Worm (Caenorhabditis elegans) whole organism, L2 larva: Measurements from ENCODE around the gene C38C10.3.

Experiments used
- C34F6.9 ChIP-seq: fragments of 150-350 bp; optimal IDR thresholded peaks from 2 replicates; lab custom pipeline; 2014; ENCODE audit warnings: missing biosample characterization, missing genetic modification characterization
- F13H6.1 ChIP-seq: sonication (generic microtip); optimal IDR thresholded peaks from 2 replicates; lab custom pipeline; 2016; ENCODE audit warnings: missing genetic modification characterization, missing compliant biosample characterization
- R02D3.7 ChIP-seq: fragments of 150-350 bp; optimal IDR thresholded peaks from 2 replicates; lab custom pipeline; 2014; ENCODE audit warnings: missing biosample characterization, missing genetic modification characterization
- alr-1 ChIP-seq: fragments of 150-350 bp; optimal IDR thresholded peaks from 2 replicates; lab custom pipeline; 2014; ENCODE audit warnings: missing biosample characterization, missing genetic modification characterization
- aly-2 ChIP-seq: fragments of 150-350 bp; optimal IDR thresholded peaks from 2 replicates; lab custom pipeline; 2014; ENCODE audit warnings: missing biosample characterization, missing genetic modification characterization
- ama-1 ChIP-seq: fragments of 150-350 bp; optimal IDR thresholded peaks from 2 replicates; lab custom pipeline; 2018; ENCODE audit warnings: inconsistent platforms
- ceh-82 ChIP-seq: fragments of 150-350 bp; optimal IDR thresholded peaks from 2 replicates; lab custom pipeline; 2014; ENCODE audit warnings: missing biosample characterization, missing genetic modification characterization
- crh-2 ChIP-seq: sonication (generic microtip); optimal IDR thresholded peaks from 2 replicates; lab custom pipeline; 2017; ENCODE audit warnings: missing biosample characterization, missing genetic modification characterization
- dmd-4 ChIP-seq: sonication (generic microtip); optimal IDR thresholded peaks from 2 replicates; lab custom pipeline; 2017; ENCODE audit warnings: missing biosample characterization, missing genetic modification characterization
- egl-27 ChIP-seq: sonication (generic microtip); optimal IDR thresholded peaks from 3 replicates; lab custom pipeline; 2017; ENCODE audit warnings: missing biosample characterization, missing genetic modification reagents, missing genetic modification characterization
- elt-1 ChIP-seq: fragments of 150-350 bp; optimal IDR thresholded peaks from 2 replicates; lab custom pipeline; 2014; ENCODE audit warnings: missing biosample characterization, missing genetic modification characterization
- elt-3 ChIP-seq: sonication (generic microtip); optimal IDR thresholded peaks from 2 replicates; lab custom pipeline; 2017; ENCODE audit warnings: missing biosample characterization, missing genetic modification characterization
- fos-1 ChIP-seq: fragments of 150-350 bp; optimal IDR thresholded peaks from 2 replicates; lab custom pipeline; 2014; ENCODE audit warnings: missing biosample characterization, missing genetic modification characterization
- lin-13 ChIP-seq: fragments of 150-350 bp; optimal IDR thresholded peaks from 2 replicates; lab custom pipeline; 2014; ENCODE audit warnings: missing biosample characterization, missing genetic modification reagents, missing genetic modification characterization
- lin-39 ChIP-seq: fragments of 150-350 bp; optimal IDR thresholded peaks from 2 replicates; lab custom pipeline; 2014; ENCODE audit warnings: missing biosample characterization, missing genetic modification reagents, missing genetic modification characterization
- lsy-2 ChIP-seq, 2 experiments: fragments of 150-350 bp in 1 of 2; sonication (generic microtip) in 1 of 2; optimal IDR thresholded peaks; 2 replicates each; lab custom pipeline; 2014 to 2017; ENCODE audit warnings: missing biosample characterization in 2 of 2, missing genetic modification characterization in 2 of 2
- mab-5 ChIP-seq: fragments of 150-350 bp; optimal IDR thresholded peaks from 2 replicates; lab custom pipeline; 2014; ENCODE audit warnings: missing biosample characterization, missing genetic modification characterization
- mbf-1 ChIP-seq: sonication (generic microtip); optimal IDR thresholded peaks from 2 replicates; lab custom pipeline; 2017; ENCODE audit warnings: missing biosample characterization, missing genetic modification characterization
- nhr-11 ChIP-seq: fragments of 150-350 bp; optimal IDR thresholded peaks from 2 replicates; lab custom pipeline; 2014; ENCODE audit warnings: missing biosample characterization, missing genetic modification characterization
- nhr-12 ChIP-seq: fragments of 150-350 bp; optimal IDR thresholded peaks from 2 replicates; lab custom pipeline; 2014; ENCODE audit warnings: missing biosample characterization, missing genetic modification characterization
- nhr-129 ChIP-seq: fragments of 150-350 bp; optimal IDR thresholded peaks from 2 replicates; lab custom pipeline; 2014; ENCODE audit warnings: missing biosample characterization, missing genetic modification characterization
- nhr-21 ChIP-seq: fragments of 150-350 bp; optimal IDR thresholded peaks from 2 replicates; lab custom pipeline; 2014; ENCODE audit warnings: missing biosample characterization, missing genetic modification characterization
- nhr-23 ChIP-seq: fragments of 150-350 bp; optimal IDR thresholded peaks from 2 replicates; lab custom pipeline; 2014; ENCODE audit warnings: missing biosample characterization, missing genetic modification reagents, missing genetic modification characterization
- nhr-237 ChIP-seq: fragments of 150-350 bp; optimal IDR thresholded peaks from 2 replicates; lab custom pipeline; 2014; ENCODE audit warnings: missing biosample characterization, missing genetic modification characterization
- nhr-77 ChIP-seq: fragments of 150-350 bp; optimal IDR thresholded peaks from 2 replicates; lab custom pipeline; 2014; ENCODE audit warnings: missing biosample characterization, missing genetic modification characterization
- peb-1 ChIP-seq: fragments of 150-350 bp; optimal IDR thresholded peaks from 2 replicates; lab custom pipeline; 2014; ENCODE audit warnings: missing biosample characterization, missing genetic modification characterization
- sem-4 ChIP-seq: fragments of 150-350 bp; optimal IDR thresholded peaks from 2 replicates; lab custom pipeline; 2014; ENCODE audit warnings: missing biosample characterization, missing genetic modification reagents, missing genetic modification characterization
- skn-1 ChIP-seq: sonication (generic microtip); optimal IDR thresholded peaks from 2 replicates; lab custom pipeline; 2017; ENCODE audit warnings: missing biosample characterization, missing genetic modification characterization
- sma-9 ChIP-seq, 2 experiments: fragments of 150-350 bp in 1 of 2; sonication (generic microtip) in 1 of 2; optimal IDR thresholded peaks; 2 replicates each; lab custom pipeline; 2014 to 2016; ENCODE audit warnings: missing genetic modification characterization in 2 of 2, mild to moderate bottlenecking in 1 of 2, missing biosample characterization in 1 of 2, missing compliant biosample characterization in 1 of 2, missing genetic modification reagents in 1 of 2, moderate library complexity in 1 of 2
- snpc-4 ChIP-seq: fragments of 150-350 bp; optimal IDR thresholded peaks from 2 replicates; lab custom pipeline; 2014; ENCODE audit warnings: missing biosample characterization, missing genetic modification characterization
- unc-55 ChIP-seq: fragments of 150-350 bp; sonication (generic microtip); optimal IDR thresholded peaks from 3 replicates; lab custom pipeline; 2014; ENCODE audit warnings: missing biosample characterization, missing genetic modification reagents, missing genetic modification characterization
- zag-1 ChIP-seq: fragments of 150-350 bp; optimal IDR thresholded peaks from 2 replicates; lab custom pipeline; 2014; ENCODE audit warnings: missing biosample characterization, missing genetic modification characterization
- ztf-1 ChIP-seq: fragments of 200-800 bp; sonication (Bioruptor generic); conservative IDR thresholded peaks from 2 replicates; pipeline ENCODE4 v1.3.6; 2022; ENCODE audit warnings: missing genetic modification characterization, missing compliant biosample characterization

C38C10.3 gene

ce11 chrIII:9366971-9367370 lies 18.5 kb downstream of the C38C10.3 start, which contains the start of gene crn-6:
TSS of gene crn-6 (plus strand) at chrIII:9367271.
- TF ChIP-seq aly-2 (no peak), unc-55 (GFP tag; lab: Kevin White, UChicago) (no peak), sem-4 (no peak), snpc-4 (tag; lab: Kevin White, UChicago) (no peak), crh-2 (no peak), nhr-237 (tag; lab: Kevin White, UChicago) (no peak)

- TF ChIP-seq nhr-23 (tag; lab: Kevin White, UChicago), result no peak
- no peak for TF ChIP-seq nhr-12 (tag; lab: Kevin White, UChicago)
- no peak for TF ChIP-seq nhr-77 (tag; lab: Kevin White, UChicago)
- TF ChIP-seq ztf-1, result no peak
- TF ChIP-seq, all 48 proteins: peak for 0
Observed at ce11 chrIII:9366376-9366775, 19.1 kb downstream of the C38C10.3 start.

DNA sequence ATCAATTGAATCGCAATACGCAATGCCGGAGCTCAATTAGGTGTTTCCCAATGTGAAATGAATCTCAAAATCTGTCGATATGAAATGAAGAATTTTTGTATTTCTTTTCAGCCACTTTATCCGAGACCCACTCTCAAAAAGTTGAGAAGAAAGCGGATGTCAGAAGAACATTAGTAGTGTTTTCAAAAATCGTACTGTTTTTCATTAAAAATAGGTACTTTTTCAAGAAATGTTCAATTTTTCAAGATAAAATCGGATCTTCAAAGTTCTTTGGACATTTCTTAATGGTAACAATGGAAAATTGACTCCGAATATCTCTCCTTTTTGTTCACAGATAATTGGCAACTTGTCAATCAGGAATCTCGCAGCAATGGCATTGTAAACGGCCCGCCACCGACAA lies 24.2 kb downstream of the C38C10.3 start, which contains the start of gene flp-25:
Gene flp-25 (plus strand): TSS at position 301 of the 400 bp plus-strand sequence.
- TF ChIP-seq nhr-23 (tag; lab: Kevin White, UChicago) (no peak), zag-1 (no peak), nhr-21 (tag; lab: Kevin White, UChicago) (no peak), alr-1 (tag; lab: Kevin White, UChicago) (no peak), ama-1 (lab: Kevin White, UChicago) (no peak), elt-1 (tag; lab: Kevin White, UChicago) (no peak), ceh-82 (tag; lab: Kevin White, UChicago) (no peak), mbf-1 (tag; lab: Kevin White, UChicago) (no peak), nhr-11 (tag; lab: Kevin White, UChicago) (no peak), mab-5 (no peak), lsy-2 (tag; optimal IDR thresholded peaks at IDR 0.05; lab: Kevin White, UChicago) (no peak)

DNA sequence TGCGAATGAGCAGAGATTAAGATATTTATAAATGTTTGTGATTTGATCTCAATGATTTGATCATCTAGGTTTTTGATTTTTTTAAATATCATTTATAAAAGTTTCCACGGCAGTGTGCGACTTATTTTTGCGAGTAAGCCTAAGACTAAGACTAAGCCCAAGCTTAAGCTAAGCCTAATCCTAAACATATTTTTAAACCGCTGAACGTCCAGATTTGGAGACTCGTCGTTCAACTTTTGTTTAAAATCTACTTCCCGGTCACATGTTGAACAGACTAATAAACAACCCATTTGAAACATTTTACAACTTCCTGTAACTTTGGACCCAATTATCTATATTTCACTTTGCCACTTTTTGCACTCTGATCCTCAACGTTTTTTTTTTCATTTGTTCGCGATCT lies 26.4 kb downstream of the C38C10.3 start, which contains the start of gene K04H4.5:
Gene K04H4.5 (plus strand): TSS at position 301 of the 400 bp plus-strand sequence.
- TF ChIP-seq alr-1 (tag; lab: Kevin White, UChicago) (no peak), C34F6.9 (tag; lab: Kevin White, UChicago) (no peak)

DNA sequence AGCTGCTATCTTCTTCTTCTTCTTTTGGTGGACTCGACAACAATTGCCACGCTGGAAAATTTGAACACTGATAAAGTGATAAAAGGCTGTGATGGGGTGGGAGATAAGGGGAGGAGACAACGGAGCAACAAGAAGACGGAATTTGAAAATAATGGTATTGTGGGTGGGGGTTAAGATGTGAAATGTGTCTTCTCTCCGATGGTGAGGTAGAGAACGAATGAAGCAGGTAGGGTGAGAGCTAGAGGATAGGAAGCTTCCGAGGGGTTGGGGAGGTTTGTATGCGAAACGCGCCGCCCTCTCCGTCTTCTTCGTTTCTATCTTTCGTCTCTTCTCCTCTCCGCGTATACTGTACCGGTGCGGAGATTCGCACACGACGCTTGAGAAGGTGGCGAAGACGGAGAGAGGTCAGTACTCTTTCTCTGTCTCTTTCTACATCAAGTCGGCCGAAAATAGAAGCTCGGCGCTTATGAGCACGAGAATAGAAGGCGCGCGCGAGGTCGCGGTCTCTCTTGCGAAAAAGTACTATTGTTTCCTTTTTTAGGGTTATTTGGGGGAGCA lies 30.0 kb downstream of the C38C10.3 start, which contains the start of gene chtb-1:
Gene chtb-1 (minus strand): TSS at position 51 of the 558 bp plus-strand sequence.
- no peak for TF ChIP-seq elt-3
- no peak for TF ChIP-seq dmd-4 (tag; lab: Kevin White, UChicago)
- no peak for TF ChIP-seq fos-1 (tag; lab: Kevin White, UChicago)
- no peak for TF ChIP-seq R02D3.7 (tag; lab: Kevin White, UChicago)
- no peak for TF ChIP-seq nhr-12 (tag; lab: Kevin White, UChicago)
- TF ChIP-seq, all 48 proteins: peak for 0

ce11 chrIII:9353814-9354213 lies 31.6 kb downstream of the C38C10.3 start:
- peak; percentile 41 for TF ChIP-seq nhr-129 (tag; lab: Kevin White, UChicago)
- TF ChIP-seq egl-27 (tag; lab: Kevin White, UChicago), result no peak
- TF ChIP-seq lin-39 (tag; lab: Kevin White, UChicago), result no peak
- TF ChIP-seq lsy-2 (tag; optimal IDR thresholded peaks at IDR 0.05; lab: Kevin White, UChicago), result no peak
- TF ChIP-seq skn-1 (tag; lab: Kevin White, UChicago), result no peak
- peak; percentile 16 for TF ChIP-seq F13H6.1
- TF ChIP-seq C34F6.9 (tag; lab: Kevin White, UChicago), result peak; percentile 36
- no peak for TF ChIP-seq crh-2
- TF ChIP-seq peb-1 (tag; lab: Kevin White, UChicago), result no peak

DNA sequence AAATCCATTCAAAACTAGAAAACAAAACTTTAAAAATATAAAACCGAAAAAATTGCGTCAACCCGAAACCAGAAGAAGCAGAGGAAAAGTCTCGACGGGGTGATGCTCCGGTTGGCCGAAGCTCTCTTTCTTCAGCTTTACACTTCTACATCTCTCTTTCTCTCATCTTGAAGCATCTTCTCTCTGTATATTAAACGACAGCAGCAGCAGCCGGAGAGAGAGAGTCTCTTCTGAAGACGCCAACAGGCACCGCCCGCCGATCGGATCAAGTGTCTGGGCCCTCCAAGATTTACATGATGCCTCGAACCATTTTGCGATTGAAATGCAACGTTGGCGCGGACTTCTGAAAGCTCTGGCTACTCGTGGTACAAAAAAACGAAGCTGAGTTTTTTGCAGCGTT lies 38.7 kb downstream of the C38C10.3 start:
- TF ChIP-seq C34F6.9 (tag; lab: Kevin White, UChicago) (no peak), ztf-1 (no peak), lin-13 (GFP tag; lab: Kevin White, UChicago) (no peak), nhr-129 (tag; lab: Kevin White, UChicago) (peak; percentile 8), sma-9 (GFP tag; optimal IDR thresholded peaks at IDR 0.05; lab: Kevin White, UChicago) (peak; percentile 9), sma-9 (tag; optimal IDR thresholded peaks at IDR 0.05; lab: Kevin White, UChicago) (no peak)
